Worm (Caenorhabditis elegans): ENCODE measurements around the gene ins-8.

DNA sequence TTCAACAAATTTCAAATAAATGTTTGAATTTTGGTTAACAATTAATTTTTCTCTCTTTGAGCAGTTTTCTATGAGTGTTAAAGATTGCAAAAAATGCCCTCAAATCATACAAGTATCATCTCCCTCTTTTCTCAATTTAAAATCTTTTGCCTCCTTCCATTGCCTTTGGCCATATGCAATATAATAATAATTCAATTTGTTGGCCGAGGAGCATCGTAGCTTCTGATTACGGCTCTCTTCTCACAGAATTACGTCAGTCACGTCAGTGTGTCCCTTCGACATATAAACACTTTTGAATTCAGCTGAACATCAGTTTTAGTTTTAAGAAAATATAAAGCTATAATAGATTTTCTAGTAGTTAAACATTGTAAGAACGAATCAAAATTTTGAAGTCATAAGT lies 25.2 kb downstream of the ins-8 start:
- TF ChIP-seq nhr-76 (tag; optimal IDR thresholded peaks at IDR 0.05) (no peak), unc-62 (GFP tag; optimal IDR thresholded peaks at IDR 0.05 in 1 of 2) (no peak), unc-62 (tag; optimal IDR thresholded peaks at IDR 0.05) (no peak), daf-16 (GFP tag; optimal IDR thresholded peaks at IDR 0.05) (no peak), daf-16 (tag; optimal IDR thresholded peaks at IDR 0.05) (no peak), nhr-77 (tag; optimal IDR thresholded peaks at IDR 0.05) (no peak), gei-8 (GFP tag; optimal IDR thresholded peaks at IDR 0.05) (no peak), ceh-62 (tag; optimal IDR thresholded peaks at IDR 0.05) (no peak), ces-1 (GFP tag; optimal IDR thresholded peaks at IDR 0.05) (peak; percentile 41), pha-4 (GFP tag; IDR thresholded peaks at IDR 0.05) (no peak), pha-4 (tag; optimal IDR thresholded peaks at IDR 0.05) (no peak), lin-39 (tag; optimal IDR thresholded peaks at IDR 0.05) (no peak), ZK546.5 (tag; optimal IDR thresholded peaks at IDR 0.05) (no peak), ceh-44 (GFP tag; IDR thresholded peaks at IDR 0.05) (no peak), ceh-28 (tag; optimal IDR thresholded peaks at IDR 0.05) (no peak)
